Worm (Caenorhabditis elegans) whole organism, L1 larva: ENCODE results near the gene ccch-1.

Experiments used
- F16B12.6 ChIP-seq: fragments of 150-350 bp; optimal IDR thresholded peaks from 2 replicates; lab custom pipeline; 2014; ENCODE audit warnings: missing biosample characterization, missing genetic modification characterization
- Y116A8C.19 ChIP-seq: sonication (generic microtip); optimal IDR thresholded peaks from 2 replicates; lab custom pipeline; 2016; ENCODE audit warnings: missing compliant biosample characterization, missing genetic modification characterization, borderline replicate concordance
- aly-2 ChIP-seq: fragments of 150-350 bp; optimal IDR thresholded peaks from 2 replicates; lab custom pipeline; 2014; ENCODE audit warnings: missing biosample characterization, missing genetic modification characterization
- ama-1 ChIP-seq: fragments of 150-350 bp; optimal IDR thresholded peaks from 2 replicates; lab custom pipeline; 2014
- blmp-1 ChIP-seq: fragments of 150-350 bp; optimal IDR thresholded peaks from 2 replicates; lab custom pipeline; 2014; ENCODE audit warnings: missing biosample characterization, missing genetic modification characterization
- ceh-63 ChIP-seq: fragments of 200-800 bp; sonication (Bioruptor generic); optimal IDR thresholded peaks from 2 replicates; lab custom pipeline; 2018; ENCODE audit warnings: mild to moderate bottlenecking, missing genetic modification characterization, missing compliant biosample characterization
- ceh-82 ChIP-seq, 3 experiments: fragments of 150-350 bp in 1 of 3; sonication (generic microtip) in 2 of 3; optimal IDR thresholded peaks; 2 replicates each; lab custom pipeline; 2014 to 2017; ENCODE audit warnings: missing biosample characterization in 3 of 3, missing genetic modification characterization in 3 of 3
- ceh-88 ChIP-seq: fragments of 200-800 bp; sonication (Bioruptor generic); IDR thresholded peaks from 2 replicates; pipeline ENCODE4 v1.3.6; 2022; ENCODE audit warnings: missing genetic modification characterization, missing compliant biosample characterization
- dpl-1 ChIP-seq, 3 experiments: fragments of 150-350 bp in 2 of 3; sonication (generic microtip) in 1 of 3; optimal IDR thresholded peaks; 2 replicates each; lab custom pipeline; 2014 to 2017; ENCODE audit warnings: missing biosample characterization in 3 of 3, missing genetic modification characterization in 3 of 3, missing genetic modification reagents in 3 of 3
- dsc-1 ChIP-seq: sonication (generic microtip); optimal IDR thresholded peaks from 2 replicates; lab custom pipeline; 2016; ENCODE audit warnings: mild to moderate bottlenecking, missing genetic modification characterization, missing compliant biosample characterization
- efl-1 ChIP-seq, 4 experiments: fragments of 150-350 bp; optimal IDR thresholded peaks in 3 of 4; peaks in 1 of 4; 1 replicate in 1 of 4; 2 replicates in 3 of 4; lab custom pipeline; 2014; ENCODE audit warnings: missing biosample characterization in 2 of 4, missing genetic modification characterization in 2 of 4, missing genetic modification reagents in 2 of 4
- efl-3 ChIP-seq: fragments of 200-800 bp; sonication (Bioruptor generic); optimal IDR thresholded peaks from 2 replicates; lab custom pipeline; 2018; ENCODE audit warnings: mild to moderate bottlenecking, missing genetic modification characterization, missing compliant biosample characterization
- egl-13 ChIP-seq: sonication (generic microtip); optimal IDR thresholded peaks from 2 replicates; lab custom pipeline; 2016; ENCODE audit warnings: missing genotype, missing genetic modification reagents, missing genetic modification characterization, missing compliant biosample characterization
- elt-3 ChIP-seq, 6 experiments: fragments of 150-350 bp in 1 of 6; sonication (generic microtip); optimal IDR thresholded peaks; 2 replicates each; lab custom pipeline; 2017 to 2018; ENCODE audit warnings: missing biosample characterization in 6 of 6, missing genetic modification characterization in 6 of 6, inconsistent platforms in 1 of 6
- ets-5 ChIP-seq: fragments of 200-800 bp; sonication (Bioruptor generic); IDR thresholded peaks from 2 replicates; pipeline ENCODE4 v1.3.6; 2022; ENCODE audit warnings: missing genetic modification characterization, missing compliant biosample characterization
- fkh-10 ChIP-seq: sonication (generic microtip); optimal IDR thresholded peaks from 2 replicates; lab custom pipeline; 2017; ENCODE audit warnings: missing biosample characterization, missing genetic modification reagents, missing genetic modification characterization
- grh-1 ChIP-seq: fragments of 200-800 bp; sonication (Bioruptor generic); IDR thresholded peaks from 2 replicates; pipeline ENCODE4 v1.3.6; 2022; ENCODE audit warnings: missing genetic modification reagents, missing genetic modification characterization, missing compliant biosample characterization
- hlh-4 ChIP-seq: sonication (generic microtip); optimal IDR thresholded peaks from 2 replicates; lab custom pipeline; 2016; ENCODE audit warnings: mild to moderate bottlenecking, missing genetic modification characterization, missing compliant biosample characterization
- hpl-2 ChIP-seq: fragments of 150-350 bp; optimal IDR thresholded peaks from 2 replicates; lab custom pipeline; 2014; ENCODE audit warnings: missing biosample characterization, missing genetic modification reagents, missing genetic modification characterization
- isw-1 ChIP-seq: fragments of 200-800 bp; sonication (Bioruptor generic); IDR thresholded peaks from 2 replicates; pipeline ENCODE4 v1.3.6; 2022; ENCODE audit warnings: missing genetic modification characterization, missing compliant biosample characterization
- lin-13 ChIP-seq: fragments of 150-350 bp; optimal IDR thresholded peaks from 2 replicates; lab custom pipeline; 2014; ENCODE audit warnings: missing biosample characterization, missing genetic modification reagents, missing genetic modification characterization
- lin-14 ChIP-seq: fragments of 200-800 bp; sonication (Bioruptor generic); optimal IDR thresholded peaks from 2 replicates; lab custom pipeline; 2018; ENCODE audit warnings: mild to moderate bottlenecking, missing genetic modification characterization, moderate library complexity, missing compliant biosample characterization
- lin-15B ChIP-seq: fragments of 150-350 bp; sonication (generic microtip); optimal IDR thresholded peaks from 3 replicates; lab custom pipeline; 2014; ENCODE audit warnings: missing biosample characterization, missing genetic modification characterization
- lin-39 ChIP-seq: fragments of 150-350 bp; optimal IDR thresholded peaks from 2 replicates; lab custom pipeline; 2014; ENCODE audit warnings: missing biosample characterization, missing genetic modification reagents, missing genetic modification characterization
- lir-3 ChIP-seq: sonication (generic microtip); optimal IDR thresholded peaks from 2 replicates; lab custom pipeline; 2016; ENCODE audit warnings: mild to moderate bottlenecking, missing genetic modification characterization, moderate library complexity, missing compliant biosample characterization; ENCODE audit not compliant: poor library complexity
- lsy-2 ChIP-seq, 2 experiments: fragments of 150-350 bp; optimal IDR thresholded peaks; 2 replicates each; lab custom pipeline; 2014; ENCODE audit warnings: missing biosample characterization in 2 of 2, missing genetic modification characterization in 2 of 2
- mab-9 ChIP-seq: fragments of 200-800 bp; sonication (Bioruptor generic); IDR thresholded peaks from 2 replicates; pipeline ENCODE4 v1.3.6; 2022; ENCODE audit warnings: missing genetic modification reagents, missing genetic modification characterization, missing compliant biosample characterization
- mdl-1 ChIP-seq, 2 experiments: fragments of 150-350 bp; optimal IDR thresholded peaks; 2 replicates each; lab custom pipeline; 2014 to 2017; ENCODE audit warnings: missing biosample characterization in 2 of 2, missing genetic modification characterization in 2 of 2, inconsistent platforms in 1 of 2
- mef-2 ChIP-seq: fragments of 150-350 bp; optimal IDR thresholded peaks from 2 replicates; lab custom pipeline; 2014; ENCODE audit warnings: missing biosample characterization, missing genetic modification characterization
- mep-1 ChIP-seq: fragments of 150-350 bp; optimal IDR thresholded peaks from 2 replicates; lab custom pipeline; 2014; ENCODE audit warnings: missing biosample characterization, missing genetic modification characterization
- nhr-12 ChIP-seq: sonication (generic microtip); optimal IDR thresholded peaks from 2 replicates; lab custom pipeline; 2017; ENCODE audit warnings: missing biosample characterization, missing genetic modification characterization
- nhr-19 ChIP-seq: fragments of 200-800 bp; sonication (Bioruptor generic); conservative IDR thresholded peaks from 2 replicates; pipeline ENCODE4 v1.3.6; 2022; ENCODE audit warnings: missing genetic modification characterization, missing compliant biosample characterization
- nhr-237 ChIP-seq: fragments of 150-350 bp; optimal IDR thresholded peaks from 2 replicates; lab custom pipeline; 2014; ENCODE audit warnings: missing biosample characterization, missing genetic modification characterization
- nhr-28 ChIP-seq: fragments of 150-350 bp; optimal IDR thresholded peaks from 2 replicates; lab custom pipeline; 2014; ENCODE audit warnings: missing biosample characterization, missing genetic modification characterization
- nhr-71 ChIP-seq: sonication (generic microtip); optimal IDR thresholded peaks from 2 replicates; lab custom pipeline; 2016; ENCODE audit warnings: mild to moderate bottlenecking, missing genetic modification characterization, moderate library complexity, missing compliant biosample characterization
- nhr-77 ChIP-seq: fragments of 150-350 bp; optimal IDR thresholded peaks from 2 replicates; lab custom pipeline; 2014; ENCODE audit warnings: missing biosample characterization, missing genetic modification characterization
- pag-3 ChIP-seq: sonication (generic microtip); optimal IDR thresholded peaks from 2 replicates; lab custom pipeline; 2017; ENCODE audit warnings: missing genetic modification characterization, mild to moderate bottlenecking, missing compliant biosample characterization, antibody characterized with exemption, borderline replicate concordance; ENCODE audit not compliant: insufficient read depth
- pax-3 ChIP-seq: fragments of 200-800 bp; sonication (Bioruptor generic); optimal IDR thresholded peaks from 2 replicates; lab custom pipeline; 2018; ENCODE audit warnings: mild to moderate bottlenecking, missing genetic modification characterization, moderate library complexity, missing compliant biosample characterization
- pqm-1 ChIP-seq: sonication (generic microtip); optimal IDR thresholded peaks from 3 replicates; lab custom pipeline; 2017; ENCODE audit warnings: missing biosample characterization, missing genetic modification characterization
- snpc-4 ChIP-seq: fragments of 150-350 bp; optimal IDR thresholded peaks from 2 replicates; lab custom pipeline; 2014; ENCODE audit warnings: missing biosample characterization, missing genetic modification characterization
- snu-23 ChIP-seq: sonication (generic microtip); optimal IDR thresholded peaks from 2 replicates; lab custom pipeline; 2016; ENCODE audit warnings: missing genetic modification characterization, missing compliant biosample characterization
- tbx-2 ChIP-seq: sonication (generic microtip); optimal IDR thresholded peaks from 2 replicates; lab custom pipeline; 2016; ENCODE audit warnings: missing genetic modification characterization, missing compliant biosample characterization
- unc-130 ChIP-seq: fragments of 150-350 bp; optimal IDR thresholded peaks from 2 replicates; lab custom pipeline; 2017; ENCODE audit warnings: missing biosample characterization, missing genetic modification characterization, inconsistent platforms
- unc-86 ChIP-seq: sonication (generic microtip); optimal IDR thresholded peaks from 2 replicates; lab custom pipeline; 2016; ENCODE audit warnings: missing genetic modification characterization, missing compliant biosample characterization
- unc-98 ChIP-seq: fragments of 200-800 bp; sonication (Bioruptor generic); IDR thresholded peaks from 2 replicates; pipeline ENCODE4 v1.3.6; 2022; ENCODE audit warnings: missing genetic modification characterization, missing compliant biosample characterization
- zip-4 ChIP-seq: fragments of 200-800 bp; sonication (Bioruptor generic); optimal IDR thresholded peaks from 2 replicates; lab custom pipeline; 2018; ENCODE audit warnings: mild to moderate bottlenecking, missing genetic modification characterization, moderate library complexity, missing compliant biosample characterization
- ztf-11 ChIP-seq, 2 experiments: sonication (generic microtip); optimal IDR thresholded peaks; 2 replicates each; lab custom pipeline; 2016 to 2017; ENCODE audit warnings: missing genetic modification characterization in 2 of 2, missing biosample characterization in 1 of 2, missing compliant biosample characterization in 1 of 2

The ccch-1 gene

DNA sequence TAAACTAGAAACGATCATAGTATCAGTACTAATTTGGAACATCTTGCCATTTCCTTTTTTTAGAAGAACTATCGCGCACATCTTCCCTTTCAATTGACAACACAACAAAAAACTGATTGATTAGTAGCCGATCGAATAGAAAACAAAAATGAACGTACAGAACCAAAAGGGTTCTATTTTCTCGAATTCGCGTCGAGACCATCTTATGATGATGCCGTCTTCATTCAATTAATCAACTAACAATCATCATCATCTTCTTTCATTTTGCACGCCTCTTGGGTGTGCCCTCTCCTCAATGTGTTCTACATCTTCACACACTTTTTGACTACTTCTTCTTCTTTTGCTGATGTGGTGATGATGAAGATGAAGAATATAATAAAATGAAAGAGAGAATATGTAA lies 27.8 kb upstream of the ccch-1 start:
- TF ChIP-seq dsc-1 (tag; lab: Kevin White, UChicago) (no peak), F16B12.6 (tag; lab: Kevin White, UChicago) (no peak), nhr-77 (tag; lab: Kevin White, UChicago) (no peak), blmp-1 (tag; lab: Kevin White, UChicago) (peak; percentile 40), lin-14 (GFP tag; lab: Kevin White, UChicago) (peak; percentile 48)

DNA sequence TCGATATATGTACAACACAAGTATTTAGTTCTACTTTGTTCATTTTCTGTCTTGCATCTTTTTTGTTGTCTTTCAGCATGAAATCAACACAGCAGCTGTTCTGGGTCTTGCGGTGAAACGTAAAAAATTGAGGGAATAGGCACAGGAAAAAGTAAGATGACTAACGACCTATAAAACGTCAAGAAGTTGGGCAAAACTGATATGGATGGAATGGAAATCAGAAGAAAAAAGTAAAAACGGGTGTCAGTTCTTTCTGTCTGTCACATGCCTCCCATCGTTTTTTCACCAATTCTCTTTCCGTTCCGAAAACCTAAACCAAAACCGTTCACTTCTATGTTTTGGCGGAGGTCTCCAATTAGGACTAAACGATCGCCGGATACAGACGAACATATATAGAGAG lies 26.7 kb upstream of the ccch-1 start:
- peak; percentile 33 for TF ChIP-seq blmp-1 (tag; lab: Kevin White, UChicago)
- TF ChIP-seq fkh-10 = no peak
- no peak for TF ChIP-seq efl-1 (optimal IDR thresholded peaks at IDR 0.05; lab: Kevin White, UChicago)
- peak in 1 of 2 experiments; percentile 64 for TF ChIP-seq efl-1 (GFP tag; optimal IDR thresholded peaks at IDR 0.05 in 1 of 2; lab: Kevin White, UChicago)

DNA sequence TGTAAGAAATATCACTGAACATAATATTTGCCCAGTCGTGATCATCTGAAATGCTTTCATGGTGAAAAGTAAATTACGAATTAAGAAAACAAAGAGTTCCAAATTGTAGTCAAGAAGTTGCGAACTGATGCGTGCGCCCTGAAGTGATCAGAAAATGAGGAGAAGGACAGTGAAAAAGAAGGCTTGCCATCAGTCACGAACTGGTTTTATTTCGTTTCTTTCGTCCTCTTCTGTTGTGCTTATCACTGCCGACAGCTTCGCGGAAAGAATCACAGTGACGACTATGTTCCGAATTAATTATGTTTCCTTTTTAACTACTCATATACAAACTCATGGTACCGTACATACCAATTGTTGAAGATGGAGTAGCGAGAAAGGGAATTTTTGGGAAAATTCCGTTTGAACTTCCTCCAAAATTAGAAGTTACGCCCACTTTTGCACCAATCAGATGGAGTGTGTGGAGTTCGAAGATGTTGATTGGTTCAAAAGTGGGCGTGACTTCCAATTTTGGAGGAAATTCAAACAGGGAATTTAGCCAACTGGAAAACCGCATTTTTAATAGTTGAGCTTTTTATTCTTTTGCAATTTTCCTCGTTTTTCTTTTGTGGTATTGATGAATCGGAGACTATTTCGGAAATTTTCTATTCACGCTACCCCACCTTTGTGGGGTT lies 24.4 kb upstream of the ccch-1 start, which contains the start of gene C55A6.12:
C55A6.12 (minus strand) TSS at position 51 of the 671 bp plus-strand sequence.
- no peak for TF ChIP-seq lin-39 (tag; lab: Kevin White, UChicago)
- no peak for TF ChIP-seq unc-98 (GFP tag; lab: Robert Waterston, UW)
- TF ChIP-seq mef-2 (tag; lab: Kevin White, UChicago) = no peak
- no peak for TF ChIP-seq pax-3 (tag; lab: Kevin White, UChicago)
- TF ChIP-seq nhr-237 = no peak
- TF ChIP-seq snpc-4 (tag; lab: Kevin White, UChicago) = no peak
- TF ChIP-seq lin-15B = no peak
- no peak for TF ChIP-seq ama-1
- TF ChIP-seq Y116A8C.19 (tag; lab: Kevin White, UChicago) = no peak
- TF ChIP-seq ceh-88 (GFP tag; lab: Robert Waterston, UW) = no peak
- TF ChIP-seq unc-130 (tag; lab: Kevin White, UChicago) = no peak
- no peak for TF ChIP-seq nhr-28 (tag; lab: Kevin White, UChicago)
- TF ChIP-seq lin-13 = no peak
- peak; percentile 27 to 68 (median 65) for TF ChIP-seq dpl-1 (GFP tag; optimal IDR thresholded peaks at IDR 0.05; lab: Kevin White, UChicago)
- TF ChIP-seq ceh-82 (tag; optimal IDR thresholded peaks at IDR 0.05; lab: Kevin White, UChicago) = no peak
- TF ChIP-seq grh-1 (GFP tag; lab: Robert Waterston, UW) = peak; percentile 49; the same call in 1 of the 2 replicates
- TF ChIP-seq lsy-2 (tag; optimal IDR thresholded peaks at IDR 0.05; lab: Kevin White, UChicago) = peak in 1 of 2 experiments; percentile 24
- TF ChIP-seq pqm-1 (tag; lab: Kevin White, UChicago) = no peak
- peak in 1 of 2 experiments; percentile 74 for TF ChIP-seq efl-1 (optimal IDR thresholded peaks at IDR 0.05; lab: Kevin White, UChicago)
- TF ChIP-seq efl-1 (GFP tag; optimal IDR thresholded peaks at IDR 0.05 in 1 of 2; lab: Kevin White, UChicago) = peak; percentile 77 to 96
- TF ChIP-seq hpl-2 (GFP tag; lab: Kevin White, UChicago) = no peak
- no peak for TF ChIP-seq nhr-77 (tag; lab: Kevin White, UChicago)
- no peak for TF ChIP-seq ets-5 (GFP tag; lab: Robert Waterston, UW)
- no peak for TF ChIP-seq zip-4
- no peak for TF ChIP-seq mep-1 (tag; lab: Kevin White, UChicago)
- no peak for TF ChIP-seq elt-3 (tag; optimal IDR thresholded peaks at IDR 0.05; lab: Kevin White, UChicago)
- TF ChIP-seq isw-1 = no peak
- no peak for TF ChIP-seq aly-2
- TF ChIP-seq ztf-11 (tag; optimal IDR thresholded peaks at IDR 0.05; lab: Kevin White, UChicago) = no peak
- TF ChIP-seq nhr-71 = no peak
- TF ChIP-seq nhr-12 (tag; lab: Kevin White, UChicago) = no peak
- no peak for TF ChIP-seq pag-3 (tag; lab: Kevin White, UChicago)
- TF ChIP-seq hlh-4 (tag; lab: Kevin White, UChicago) = no peak
- TF ChIP-seq unc-86 (tag; lab: Kevin White, UChicago) = no peak
- TF ChIP-seq mdl-1 (tag; optimal IDR thresholded peaks at IDR 0.05; lab: Kevin White, UChicago) = no peak
- TF ChIP-seq ceh-63 (GFP tag; lab: Kevin White, UChicago) = no peak
- TF ChIP-seq nhr-19 (GFP tag; lab: Robert Waterston, UW) = no peak
- no peak for TF ChIP-seq mab-9
- no peak for TF ChIP-seq tbx-2
- TF ChIP-seq efl-3 (GFP tag; lab: Kevin White, UChicago) = no peak
- no peak for TF ChIP-seq lir-3 (tag; lab: Kevin White, UChicago)
- no peak for TF ChIP-seq egl-13 (tag; lab: Kevin White, UChicago)
- no peak for TF ChIP-seq F16B12.6 (tag; lab: Kevin White, UChicago)
- no peak for TF ChIP-seq snu-23 (GFP tag; lab: Kevin White, UChicago)
